Fruit fly (Drosophila melanogaster) whole organism, wandering third instar larva: Measurements from ENCODE around the gene woc.

Experiments used
- Abd-B ChIP-seq: fragments of >200 bp; optimal IDR thresholded peaks from 2 replicates; lab custom pipeline; 2017; ENCODE audit warnings: missing biosample characterization, missing genetic modification characterization
- CG32264 ChIP-seq: fragments of 200-800 bp; sonication (Bioruptor generic); optimal IDR thresholded peaks from 2 replicates; lab custom pipeline; 2016; ENCODE audit warnings: missing biosample characterization, missing genetic modification characterization
- CG9705 ChIP-seq: fragments of 200-800 bp; sonication (Bioruptor generic); optimal IDR thresholded peaks from 2 replicates; lab custom pipeline; 2018; ENCODE audit warnings: missing biosample characterization, mild to moderate bottlenecking, missing genetic modification characterization
- CrebA ChIP-seq: fragments of 200-800 bp; sonication (Bioruptor generic); optimal IDR thresholded peaks from 2 replicates; lab custom pipeline; 2016; ENCODE audit warnings: missing biosample characterization, mild to moderate bottlenecking, missing genetic modification characterization, borderline replicate concordance
- Dfd ChIP-seq: fragments of >200 bp; optimal IDR thresholded peaks from 2 replicates; lab custom pipeline; 2017; ENCODE audit warnings: missing biosample characterization, missing genetic modification characterization
- Dif ChIP-seq: fragments of 200-275, 200-300 bp; sonication (Bioruptor generic); optimal IDR thresholded peaks from 2 replicates; lab custom pipeline; 2018; ENCODE audit warnings: missing biosample characterization, missing genetic modification characterization; ENCODE audit not compliant: partially characterized antibody
- GATAd ChIP-seq: sonication (Bioruptor generic); optimal IDR thresholded peaks from 2 replicates; lab custom pipeline; 2016; ENCODE audit warnings: missing biosample characterization, missing genetic modification characterization
- HLH106 ChIP-seq: fragments of 200-800 bp; optimal IDR thresholded peaks from 3 replicates; lab custom pipeline; 2019; ENCODE audit warnings: missing biosample characterization, mild to moderate bottlenecking, missing genetic modification characterization, moderate library complexity
- Hnf4 ChIP-seq: fragments of 200-800 bp; sonication (Bioruptor generic); optimal IDR thresholded peaks from 2 replicates; lab custom pipeline; 2016; ENCODE audit warnings: missing biosample characterization, mild to moderate bottlenecking, missing genetic modification characterization
- Hr78 ChIP-seq: fragments of >200 bp; optimal IDR thresholded peaks from 2 replicates; lab custom pipeline; 2017; ENCODE audit warnings: missing biosample characterization, missing genetic modification characterization
- Hr83 ChIP-seq: fragments of 200-300 bp; sonication (Bioruptor generic); optimal IDR thresholded peaks from 2 replicates; lab custom pipeline; 2016; ENCODE audit warnings: missing biosample characterization, mild to moderate bottlenecking, missing genetic modification characterization, moderate library complexity; ENCODE audit not compliant: poor library complexity, severe bottlenecking
- Jra ChIP-seq: sonication (Bioruptor generic); optimal IDR thresholded peaks from 2 replicates; lab custom pipeline; 2016; ENCODE audit warnings: missing biosample characterization, missing genetic modification characterization
- Mio ChIP-seq: sonication (Bioruptor generic); optimal IDR thresholded peaks from 2 replicates; lab custom pipeline; 2016; ENCODE audit warnings: missing biosample characterization, missing genetic modification characterization
- Myc ChIP-seq: fragments of >200 bp; optimal IDR thresholded peaks from 2 replicates; lab custom pipeline; 2017
- N ChIP-seq: fragments of >200 bp; optimal IDR thresholded peaks from 2 replicates; lab custom pipeline; 2018; ENCODE audit warnings: missing biosample characterization, missing external identifiers, missing genetic modification characterization
- OdsH ChIP-seq: fragments of 200-800 bp; sonication (Bioruptor generic); optimal IDR thresholded peaks from 2 replicates; lab custom pipeline; 2016; ENCODE audit warnings: missing biosample characterization, mild to moderate bottlenecking, missing genetic modification characterization
- Rel ChIP-seq, 2 experiments: fragments of 200-800 bp; sonication (Bioruptor generic) in 1 of 2; optimal IDR thresholded peaks; 2 replicates in 1 of 2; 3 replicates in 1 of 2; lab custom pipeline; 2016 to 2019; ENCODE audit warnings: mild to moderate bottlenecking in 2 of 2, missing biosample characterization in 2 of 2, missing genetic modification characterization in 2 of 2, moderate library complexity in 1 of 2
- Sp1 ChIP-seq: fragments of 200-800 bp; sonication (Bioruptor generic); optimal IDR thresholded peaks from 3 replicates; lab custom pipeline; 2019; ENCODE audit warnings: missing biosample characterization, mild to moderate bottlenecking, missing genetic modification characterization, moderate library complexity
- Vsx2 ChIP-seq: fragments of 200-300, 225-300 bp; sonication (Bioruptor generic); optimal IDR thresholded peaks from 2 replicates; lab custom pipeline; 2018; ENCODE audit warnings: missing biosample characterization, missing genetic modification characterization; ENCODE audit not compliant: partially characterized antibody
- br ChIP-seq: fragments of 200-800 bp; sonication (Bioruptor generic); optimal IDR thresholded peaks from 2 replicates; lab custom pipeline; 2016; ENCODE audit warnings: missing biosample characterization, missing genetic modification characterization
- brk ChIP-seq: fragments of 200-800 bp; sonication (Bioruptor generic); optimal IDR thresholded peaks from 2 replicates; lab custom pipeline; 2016; ENCODE audit warnings: missing biosample characterization, mild to moderate bottlenecking, missing genetic modification characterization
- dl ChIP-seq, 2 experiments: fragments of 175-275, 200-275 bp in 1 of 2; fragments of 200-275 bp in 1 of 2; sonication (Bioruptor generic); optimal IDR thresholded peaks; lab custom pipeline; 2018; ENCODE audit warnings: mild to moderate bottlenecking in 2 of 2, missing biosample characterization in 2 of 2, missing genetic modification characterization in 2 of 2, moderate library complexity in 2 of 2; ENCODE audit not compliant: partially characterized antibody in 2 of 2, insufficient read depth in 1 of 2
- dmrt93B ChIP-seq: fragments of 200-800 bp; sonication (Bioruptor generic); optimal IDR thresholded peaks from 2 replicates; lab custom pipeline; 2018; ENCODE audit warnings: missing biosample characterization, mild to moderate bottlenecking, missing genetic modification characterization
- dsf ChIP-seq: sonication (Bioruptor generic); optimal IDR thresholded peaks from 2 replicates; lab custom pipeline; 2016; ENCODE audit warnings: missing biosample characterization, missing genetic modification characterization, borderline replicate concordance
- ey ChIP-seq: fragments of 200-800 bp; sonication (Bioruptor generic); optimal IDR thresholded peaks from 2 replicates; lab custom pipeline; 2016; ENCODE audit warnings: missing biosample characterization, missing genetic modification characterization
- foxo ChIP-seq, 2 experiments: fragments of 200-800 bp; sonication (Bioruptor generic); optimal IDR thresholded peaks; 2 replicates in 1 of 2; 3 replicates in 1 of 2; lab custom pipeline; 2016 to 2017; ENCODE audit warnings: missing biosample characterization in 2 of 2, missing genetic modification characterization in 2 of 2
- fru ChIP-seq: fragments of 200-800 bp; sonication (Bioruptor generic); optimal IDR thresholded peaks from 3 replicates; lab custom pipeline; 2016; ENCODE audit warnings: missing biosample characterization, mild to moderate bottlenecking, missing genetic modification characterization
- h ChIP-seq: fragments of 200-800 bp; sonication (Bioruptor generic); optimal IDR thresholded peaks from 3 replicates; lab custom pipeline; 2016; ENCODE audit warnings: missing biosample characterization, mild to moderate bottlenecking, missing genetic modification characterization
- jim ChIP-seq: fragments of 175-275, 200-325 bp; sonication (Bioruptor generic); optimal IDR thresholded peaks from 2 replicates; lab custom pipeline; 2016; ENCODE audit warnings: missing biosample characterization, mild to moderate bottlenecking, missing genetic modification characterization
- lola ChIP-seq: fragments of >200 bp; optimal IDR thresholded peaks from 2 replicates; lab custom pipeline; 2017; ENCODE audit warnings: missing biosample characterization, missing genetic modification characterization
- pan ChIP-seq: fragments of >200 bp; optimal IDR thresholded peaks from 2 replicates; lab custom pipeline; 2017
- psq ChIP-seq: fragments of 200-800 bp; sonication (Bioruptor generic); optimal IDR thresholded peaks from 3 replicates; lab custom pipeline; 2017; ENCODE audit warnings: missing biosample characterization, mild to moderate bottlenecking, missing genetic modification characterization, moderate library complexity
- rgr ChIP-seq: fragments of 200-800 bp; sonication (Bioruptor generic); optimal IDR thresholded peaks from 3 replicates; lab custom pipeline; 2016; ENCODE audit warnings: missing biosample characterization, mild to moderate bottlenecking, missing genetic modification characterization
- sage ChIP-seq: fragments of 200-800 bp; sonication (Bioruptor generic); optimal IDR thresholded peaks from 2 replicates; lab custom pipeline; 2016; ENCODE audit warnings: missing biosample characterization, mild to moderate bottlenecking, missing genetic modification characterization
- sv ChIP-seq: fragments of 200-800 bp; sonication (Bioruptor generic); optimal IDR thresholded peaks from 3 replicates; lab custom pipeline; 2016; ENCODE audit warnings: missing biosample characterization, missing genetic modification characterization
- tai ChIP-seq: sonication (Bioruptor generic); optimal IDR thresholded peaks from 2 replicates; lab custom pipeline; 2016; ENCODE audit warnings: missing biosample characterization, missing genetic modification characterization
- usp ChIP-seq: fragments of >200 bp; optimal IDR thresholded peaks from 2 replicates; lab custom pipeline; 2017; ENCODE audit warnings: missing biosample characterization, missing genetic modification characterization
- woc ChIP-seq: sonication (Bioruptor generic); optimal IDR thresholded peaks from 2 replicates; lab custom pipeline; 2016; ENCODE audit warnings: missing biosample characterization, mild to moderate bottlenecking, missing genetic modification characterization

The woc gene

dm6 chr3R:27288202-27289135 lies 24.6 kb upstream of the woc start, which contains the start of the genes bigmax and Hmu:
Gene bigmax, minus strand, starts transcription at chr3R:27288526.
Gene Hmu, plus strand, starts transcription at chr3R:27288769.
- TF ChIP-seq Vsx2 (GFP tag; lab: Kevin White, UChicago) (no peak), CG9705 (peak; percentile 68), sv (GFP tag; lab: Kevin White, UChicago) (peak; percentile 82), foxo (GFP tag; optimal IDR thresholded peaks at IDR 0.05; lab: Kevin White, UChicago) (peak; percentile 5 to 89), Jra (peak; percentile 93), tai (GFP tag; lab: Kevin White, UChicago) (no peak), usp (GFP tag; lab: Kevin White, UChicago) (no peak), br (peak; percentile 75), dl (GFP tag; optimal IDR thresholded peaks at IDR 0.05; lab: Kevin White, UChicago; ENCODE audit: insufficient read depth in 1 of 2, partially characterized antibody in 2 of 2) (no peak), Dif (peak; percentile 48), N (no peak), GATAd (peak; percentile 75), CrebA (GFP tag; lab: Kevin White, UChicago) (no peak), Dfd (GFP tag; lab: Kevin White, UChicago) (no peak), Sp1 (GFP tag; lab: Kevin White, UChicago) (peak; percentile 75), dmrt93B (GFP tag; lab: Kevin White, UChicago) (peak; percentile 47), Hnf4 (GFP tag; lab: Kevin White, UChicago) (peak; percentile 93), Abd-B (GFP tag; lab: Kevin White, UChicago) (no peak), woc (GFP tag; lab: Kevin White, UChicago) (peak; percentile 92), CG32264 (peak; percentile 71), ey (GFP tag; lab: Kevin White, UChicago) (peak; percentile 87), fru (GFP tag; lab: Kevin White, UChicago) (peak; percentile 83), rgr (GFP tag; lab: Kevin White, UChicago) (peak; percentile 87), Mio (GFP tag; lab: Kevin White, UChicago) (no peak), h (peak; percentile 85), jim (GFP tag; lab: Kevin White, UChicago) (no peak), Hr83 (GFP tag; lab: Kevin White, UChicago) (peak; percentile 74), dsf (GFP tag; lab: Kevin White, UChicago) (peak; percentile 82), HLH106 (tag; lab: Kevin White, UChicago) (peak; percentile 80), pan (lab: Kevin White, UChicago) (no peak), Rel (GFP tag; optimal IDR thresholded peaks at IDR 0.05; lab: Kevin White, UChicago) (no peak), Rel (tag; optimal IDR thresholded peaks at IDR 0.05; lab: Kevin White, UChicago) (peak; percentile 100), brk (GFP tag; lab: Kevin White, UChicago) (no peak), psq (GFP tag; lab: Kevin White, UChicago) (peak; percentile 63), OdsH (GFP tag; lab: Kevin White, UChicago) (peak; percentile 70), Myc (lab: Kevin White, UChicago) (no peak), lola (no peak), sage (GFP tag; lab: Kevin White, UChicago) (no peak), Hr78 (no peak)
- TF ChIP-seq, all 38 proteins: peak for 22

dm6 chr3R:27283645-27284044 lies 19.8 kb upstream of the woc start, which contains the start of gene CG3368:
Gene CG3368, plus strand, starts transcription at chr3R:27283780.
- TF ChIP-seq Hnf4 (GFP tag; lab: Kevin White, UChicago), result no peak
- no peak for TF ChIP-seq Hr78
- no peak for TF ChIP-seq fru (GFP tag; lab: Kevin White, UChicago)
- TF ChIP-seq Myc (lab: Kevin White, UChicago), result no peak
- no peak for TF ChIP-seq Dif
- TF ChIP-seq usp (GFP tag; lab: Kevin White, UChicago), result no peak
- TF ChIP-seq lola, result no peak
- no peak for TF ChIP-seq CG32264
- no peak for TF ChIP-seq psq (GFP tag; lab: Kevin White, UChicago)
- no peak for TF ChIP-seq CrebA (GFP tag; lab: Kevin White, UChicago)
- no peak for TF ChIP-seq dsf (GFP tag; lab: Kevin White, UChicago)
- TF ChIP-seq Rel (GFP tag; optimal IDR thresholded peaks at IDR 0.05; lab: Kevin White, UChicago), result no peak
- TF ChIP-seq Rel (tag; optimal IDR thresholded peaks at IDR 0.05; lab: Kevin White, UChicago), result no peak
- TF ChIP-seq sage (GFP tag; lab: Kevin White, UChicago), result no peak
- TF ChIP-seq dmrt93B (GFP tag; lab: Kevin White, UChicago), result no peak
- no peak for TF ChIP-seq ey (GFP tag; lab: Kevin White, UChicago)
